Fruit fly (Drosophila melanogaster) whole organism, adult: ENCODE measurements around the gene Cyp4c3.

Source experiments
- CG11617 ChIP-seq: fragments of 200-800 bp; sonication (Bioruptor generic); optimal IDR thresholded peaks from 2 replicates; lab custom pipeline; 2017; ENCODE audit warnings: mild to moderate bottlenecking, missing biosample characterization, missing genetic modification reagents, missing genetic modification characterization
- CG12768 ChIP-seq: fragments of 200-800 bp; sonication (Bioruptor generic); optimal IDR thresholded peaks from 2 replicates; lab custom pipeline; 2017; ENCODE audit warnings: missing biosample characterization, missing genetic modification characterization, mild to moderate bottlenecking, moderate library complexity, missing genetic modification reagents
- CG14711 ChIP-seq: fragments of 200-800 bp; sonication (Bioruptor generic); optimal IDR thresholded peaks from 2 replicates; lab custom pipeline; 2018; ENCODE audit warnings: missing biosample characterization, mild to moderate bottlenecking, missing genetic modification characterization, moderate library complexity
- CG1620 ChIP-seq: fragments of 200-800 bp; sonication (Bioruptor generic); optimal IDR thresholded peaks from 2 replicates; lab custom pipeline; 2016; ENCODE audit warnings: missing biosample characterization, missing genetic modification characterization
- CG33017 ChIP-seq: fragments of 200-800 bp; sonication (Bioruptor generic); optimal IDR thresholded peaks from 2 replicates; lab custom pipeline; 2018; ENCODE audit warnings: missing biosample characterization, mild to moderate bottlenecking, missing genetic modification characterization, moderate library complexity
- CG5204 ChIP-seq: fragments of 200-800 bp; sonication (Bioruptor generic); optimal IDR thresholded peaks from 2 replicates; lab custom pipeline; 2016; ENCODE audit warnings: missing biosample characterization, missing genetic modification characterization
- CG7045 ChIP-seq: fragments of 200-800 bp; sonication (Bioruptor generic); optimal IDR thresholded peaks from 2 replicates; lab custom pipeline; 2017; ENCODE audit warnings: missing biosample characterization, mild to moderate bottlenecking, missing genetic modification characterization
- CG7101 ChIP-seq: fragments of 200-800 bp; sonication (Bioruptor generic); optimal IDR thresholded peaks from 2 replicates; lab custom pipeline; 2018; ENCODE audit warnings: missing biosample characterization, mild to moderate bottlenecking, missing genetic modification characterization, moderate library complexity
- Clk ChIP-seq: fragments of 200-800 bp; sonication (Bioruptor generic); optimal IDR thresholded peaks from 2 replicates; lab custom pipeline; 2017; ENCODE audit warnings: missing biosample characterization, missing genetic modification characterization
- Crg-1 ChIP-seq: fragments of 200-800 bp; sonication (Bioruptor generic); optimal IDR thresholded peaks from 2 replicates; lab custom pipeline; 2016; ENCODE audit warnings: missing biosample characterization, missing genetic modification characterization
- Hr96 ChIP-seq: fragments of 200-800 bp; sonication (Bioruptor generic); optimal IDR thresholded peaks from 2 replicates; lab custom pipeline; 2016; ENCODE audit warnings: missing biosample characterization, missing genetic modification characterization
- Mnt ChIP-seq: fragments of 200-800 bp; sonication (Bioruptor generic); optimal IDR thresholded peaks from 2 replicates; lab custom pipeline; 2016; ENCODE audit warnings: missing biosample characterization, mild to moderate bottlenecking, missing genetic modification characterization
- bab1 ChIP-seq: fragments of 200-800 bp; sonication (Bioruptor generic); optimal IDR thresholded peaks from 3 replicates; lab custom pipeline; 2019; ENCODE audit warnings: missing biosample characterization, mild to moderate bottlenecking, missing genetic modification characterization, moderate library complexity
- cic ChIP-seq: fragments of 200-800 bp; sonication (Bioruptor generic); optimal IDR thresholded peaks from 2 replicates; lab custom pipeline; 2017; ENCODE audit warnings: missing biosample characterization, mild to moderate bottlenecking, missing genetic modification characterization, moderate library complexity
- cnc ChIP-seq, 2 experiments: fragments of >200 bp; optimal IDR thresholded peaks; 2 replicates each; lab custom pipeline; 2017
- kay ChIP-seq: fragments of 200-800 bp; sonication (Bioruptor generic); peaks from one replicate; lab custom pipeline; 2016; ENCODE audit warnings: missing biosample characterization, missing genetic modification characterization, borderline replicate concordance
- ovo ChIP-seq: fragments of 200-800 bp; sonication (Bioruptor generic); optimal IDR thresholded peaks from 2 replicates; lab custom pipeline; 2016; ENCODE audit warnings: missing biosample characterization, missing genetic modification characterization
- pad ChIP-seq: fragments of 200-800 bp; sonication (Bioruptor generic); optimal IDR thresholded peaks from 3 replicates; lab custom pipeline; 2017; ENCODE audit warnings: missing biosample characterization, missing genetic modification characterization, mild to moderate bottlenecking, moderate library complexity, missing genetic modification reagents
- tj ChIP-seq: fragments of 200-800 bp; sonication (Bioruptor generic); optimal IDR thresholded peaks from 3 replicates; lab custom pipeline; 2017; ENCODE audit warnings: missing biosample characterization, mild to moderate bottlenecking, missing genetic modification characterization, moderate library complexity
- toe ChIP-seq: fragments of 200-800 bp; sonication (Bioruptor generic); optimal IDR thresholded peaks from 2 replicates; lab custom pipeline; 2016; ENCODE audit warnings: missing biosample characterization, missing genetic modification characterization

Gene Cyp4c3

dm6 chr3R:30876136-30876683 is 17.6 kb upstream of the Cyp4c3 start, which contains the start of gene CG15546:
Gene CG15546 (minus strand): TSS chr3R:30876186.
- TF ChIP-seq CG5204 (GFP tag; lab: Kevin White, UChicago) (no peak), Crg-1 (GFP tag; lab: Kevin White, UChicago) (no peak), CG14711 (tag; lab: Kevin White, UChicago) (no peak), cic (no peak), kay (peak; percentile 15), tj (GFP tag; lab: Kevin White, UChicago) (peak; percentile 4), CG11617 (GFP tag; lab: Kevin White, UChicago) (no peak), CG7045 (GFP tag; lab: Kevin White, UChicago) (peak; percentile 11), ovo (GFP tag; lab: Kevin White, UChicago) (no peak), CG1620 (GFP tag; lab: Kevin White, UChicago) (no peak)

- TF ChIP-seq CG1620 (GFP tag; lab: Kevin White, UChicago) (no peak), Mnt (GFP tag; lab: Kevin White, UChicago) (no peak), Clk (GFP tag; lab: Kevin White, UChicago) (no peak), tj (GFP tag; lab: Kevin White, UChicago) (no peak), CG7045 (GFP tag; lab: Kevin White, UChicago) (no peak), CG12768 (GFP tag; lab: Kevin White, UChicago) (no peak), CG14711 (tag; lab: Kevin White, UChicago) (no peak), toe (GFP tag; lab: Kevin White, UChicago) (no peak), kay (no peak), Crg-1 (GFP tag; lab: Kevin White, UChicago) (no peak), CG7101 (tag; lab: Kevin White, UChicago) (no peak), CG11617 (GFP tag; lab: Kevin White, UChicago) (no peak), pad (GFP tag; lab: Kevin White, UChicago) (no peak), Hr96 (no peak)
Measured at dm6 chr3R:30878105-30878504, 15.7 kb upstream of the Cyp4c3 start.

dm6 chr3R:30880024-30880423 is 13.8 kb upstream of the Cyp4c3 start:
- TF ChIP-seq cic (no peak), kay (no peak), CG11617 (GFP tag; lab: Kevin White, UChicago) (no peak), CG12768 (GFP tag; lab: Kevin White, UChicago) (no peak), CG7045 (GFP tag; lab: Kevin White, UChicago) (no peak), Mnt (GFP tag; lab: Kevin White, UChicago) (no peak), Crg-1 (GFP tag; lab: Kevin White, UChicago) (no peak), bab1 (GFP tag; lab: Kevin White, UChicago) (no peak), tj (GFP tag; lab: Kevin White, UChicago) (no peak)

dm6 chr3R:30880894-30881293 is 12.9 kb upstream of the Cyp4c3 start, which contains the start of gene CG12071:
Gene CG12071 (minus strand): TSS chr3R:30881027.
- TF ChIP-seq CG11617 (GFP tag; lab: Kevin White, UChicago) (no peak), CG1620 (GFP tag; lab: Kevin White, UChicago) (no peak), CG7101 (tag; lab: Kevin White, UChicago) (no peak), CG5204 (GFP tag; lab: Kevin White, UChicago) (no peak), CG7045 (GFP tag; lab: Kevin White, UChicago) (no peak), Hr96 (no peak), Crg-1 (GFP tag; lab: Kevin White, UChicago) (no peak), toe (GFP tag; lab: Kevin White, UChicago) (no peak), pad (GFP tag; lab: Kevin White, UChicago) (no peak), tj (GFP tag; lab: Kevin White, UChicago) (no peak), Mnt (GFP tag; lab: Kevin White, UChicago) (no peak)

- TF ChIP-seq Hr96 (no peak), Crg-1 (GFP tag; lab: Kevin White, UChicago) (no peak), bab1 (GFP tag; lab: Kevin White, UChicago) (no peak), cnc (optimal IDR thresholded peaks at IDR 0.05; lab: Kevin White, UChicago) (no peak), toe (GFP tag; lab: Kevin White, UChicago) (no peak), CG7045 (GFP tag; lab: Kevin White, UChicago) (no peak), CG14711 (tag; lab: Kevin White, UChicago) (no peak), kay (no peak), tj (GFP tag; lab: Kevin White, UChicago) (no peak), CG33017 (tag; lab: Kevin White, UChicago) (no peak), CG1620 (GFP tag; lab: Kevin White, UChicago) (no peak), cic (no peak)
Measured at dm6 chr3R:30883403-30883802, 10.4 kb upstream of the Cyp4c3 start, which contains the start of gene CG15547. Gene CG15547 (minus strand): TSS chr3R:30883503.

- TF ChIP-seq Hr96 = no peak
- TF ChIP-seq tj (GFP tag; lab: Kevin White, UChicago) = peak; percentile 96
Measured at dm6 chr3R:30886850-30887249, 7.0 kb upstream of the Cyp4c3 start.

- TF ChIP-seq kay (peak; percentile 91), CG5204 (GFP tag; lab: Kevin White, UChicago) (no peak)
Measured at dm6 chr3R:30887302-30887701, 6.5 kb upstream of the Cyp4c3 start.
